Worm (Caenorhabditis elegans): ENCODE data around the gene F54H5.3.
A peak's percentile ranks its signal among the peaks of the same experiment; 100 is the strongest.

F54H5.3 gene

DNA sequence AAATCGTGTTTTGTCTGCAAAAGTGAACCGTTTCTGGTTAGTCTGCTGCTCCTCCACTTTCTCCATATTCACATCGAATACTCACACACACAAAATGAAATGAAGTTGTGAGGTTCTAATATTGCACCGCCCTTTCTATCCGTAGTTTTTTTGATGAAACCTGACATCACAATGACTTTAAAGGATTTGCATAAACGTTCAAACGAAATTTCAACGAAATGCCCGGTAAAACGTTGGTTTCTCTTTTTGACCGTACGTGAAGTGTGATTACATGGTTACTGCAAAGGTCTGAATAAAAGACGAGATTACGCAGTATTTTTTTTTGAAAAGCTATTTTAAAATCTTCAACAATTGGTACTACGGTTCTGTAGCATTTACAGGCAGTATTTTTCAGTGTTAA, 32.3 kb downstream of the F54H5.3 start, which contains the start of gene T19D12.9:
T19D12.9 (minus strand) TSS at position 101 of the 400 bp plus-strand sequence.
- TF ChIP-seq ceh-8 (GFP tag; optimal IDR thresholded peaks at IDR 0.05), result no peak
- TF ChIP-seq efl-1 (optimal IDR thresholded peaks at IDR 0.05), result no peak
- peak in 1 of 2 experiments; percentile 10 for TF ChIP-seq efl-1 (GFP tag; optimal IDR thresholded peaks at IDR 0.05 in 1 of 2)

DNA sequence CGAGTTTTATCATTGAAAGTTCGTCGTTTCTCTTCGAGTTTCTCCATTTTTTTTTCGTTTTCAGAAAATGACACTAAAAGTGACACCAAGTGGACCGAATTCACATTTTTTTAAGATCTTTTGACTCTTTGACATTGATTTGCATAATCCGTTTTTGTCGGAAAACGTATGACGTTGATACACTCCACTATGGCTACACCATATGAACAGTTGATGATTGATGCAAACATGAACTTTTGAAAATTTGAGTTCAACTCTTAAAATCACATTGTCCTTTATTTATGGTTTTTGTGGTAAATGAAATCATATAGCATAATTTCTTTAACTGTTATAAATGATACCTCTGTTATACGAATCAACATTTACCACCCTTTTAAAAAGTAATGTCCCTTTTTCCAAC, 36.8 kb downstream of the F54H5.3 start, which contains the start of gene T19D12.10:
T19D12.10 (minus strand) TSS at position 101 of the 400 bp plus-strand sequence.
- TF ChIP-seq lir-3 (tag; optimal IDR thresholded peaks at IDR 0.05; ENCODE audit: poor library complexity) (no peak), fos-1 (tag; optimal IDR thresholded peaks at IDR 0.05) (no peak), ceh-88 (GFP tag; IDR thresholded peaks at IDR 0.05) (no peak)

DNA sequence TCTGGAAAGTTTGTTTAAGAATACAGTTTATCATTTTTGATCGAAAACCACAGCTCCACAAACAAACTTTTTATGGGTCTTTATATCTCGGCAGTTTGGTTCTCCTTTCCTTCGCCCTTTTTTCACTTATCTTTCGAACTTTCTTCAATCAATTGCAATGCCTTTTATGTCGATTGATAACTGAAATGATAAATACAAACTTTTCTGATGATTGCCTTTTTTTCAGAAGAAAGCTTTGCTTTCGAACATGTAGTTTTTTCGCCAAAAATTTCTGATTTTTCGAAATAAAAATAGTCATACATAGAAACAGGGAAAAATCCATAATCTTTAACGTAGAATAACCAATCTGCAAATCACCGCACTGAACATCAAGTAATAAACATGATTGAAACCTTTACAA, 39.2 kb downstream of the F54H5.3 start, which contains the start of gene T19D12.2:
T19D12.2 (plus strand) TSS at position 125 of the 400 bp plus-strand sequence.
- TF ChIP-seq lsy-2 (tag; optimal IDR thresholded peaks at IDR 0.05), result no peak
- TF ChIP-seq egl-27 (tag; optimal IDR thresholded peaks at IDR 0.05), result no peak
- no peak for TF ChIP-seq efl-3 (GFP tag; optimal IDR thresholded peaks at IDR 0.05)
- no peak for TF ChIP-seq aha-1 (tag; optimal IDR thresholded peaks at IDR 0.05)
- TF ChIP-seq ceh-8 (GFP tag; optimal IDR thresholded peaks at IDR 0.05), result no peak
- peak; percentile 39 for TF ChIP-seq elt-2 (tag; optimal IDR thresholded peaks at IDR 0.05)
- TF ChIP-seq nhr-19 (GFP tag; conservative IDR thresholded peaks at IDR 0.05), result no peak
- no peak for TF ChIP-seq fkh-10 (GFP tag; optimal IDR thresholded peaks at IDR 0.05)
- TF ChIP-seq tlp-1 (tag; optimal IDR thresholded peaks at IDR 0.05), result peak; percentile 4
- no peak for TF ChIP-seq nhr-71 (tag; optimal IDR thresholded peaks at IDR 0.05)
- TF ChIP-seq ztf-11 (tag; optimal IDR thresholded peaks at IDR 0.05), result no peak
- TF ChIP-seq nhr-77 (tag; optimal IDR thresholded peaks at IDR 0.05), result no peak
- TF ChIP-seq hlh-4 (tag; optimal IDR thresholded peaks at IDR 0.05), result no peak
- TF ChIP-seq alr-1 (tag; optimal IDR thresholded peaks at IDR 0.05; ENCODE audit: borderline replicate concordance), result no peak

DNA sequence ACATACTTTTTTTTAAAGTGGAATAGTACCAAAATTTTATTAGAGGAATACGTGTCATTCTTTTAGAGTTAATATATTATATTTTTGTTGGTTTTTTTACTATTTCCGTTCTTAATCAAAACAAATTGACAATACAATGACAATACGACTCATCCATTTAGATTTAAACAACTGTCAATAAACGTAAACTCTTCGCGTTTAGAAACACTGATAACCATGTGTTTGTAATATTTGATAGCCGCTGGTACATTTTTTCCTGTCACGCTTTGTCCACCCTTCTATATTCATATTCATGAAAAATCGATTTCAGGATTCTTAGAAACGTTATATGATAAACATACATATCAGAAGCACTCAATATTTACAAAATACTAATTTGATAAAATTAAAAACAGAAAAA, 41.8 kb downstream of the F54H5.3 start:
- TF ChIP-seq dsc-1 (tag; optimal IDR thresholded peaks at IDR 0.05), result no peak
- no peak for TF ChIP-seq nhr-28 (tag; optimal IDR thresholded peaks at IDR 0.05)
- no peak for TF ChIP-seq ceh-82 (tag; optimal IDR thresholded peaks at IDR 0.05)
- TF ChIP-seq Y116A8C.19 (tag; optimal IDR thresholded peaks at IDR 0.05; ENCODE audit: borderline replicate concordance), result no peak
- no peak for TF ChIP-seq aly-2 (tag; optimal IDR thresholded peaks at IDR 0.05)
- TF ChIP-seq sup-37 (GFP tag; optimal IDR thresholded peaks at IDR 0.05), result no peak
- no peak for TF ChIP-seq pqm-1 (tag; optimal IDR thresholded peaks at IDR 0.05)
- TF ChIP-seq ceh-63 (GFP tag; optimal IDR thresholded peaks at IDR 0.05), result no peak
- TF ChIP-seq vab-15 (tag; optimal IDR thresholded peaks at IDR 0.05), result no peak
- no peak for TF ChIP-seq lin-15B (tag; optimal IDR thresholded peaks at IDR 0.05)
- no peak for TF ChIP-seq nhr-77 (tag; optimal IDR thresholded peaks at IDR 0.05)
- TF ChIP-seq nhr-85 (tag), result no peak
- TF ChIP-seq swsn-7 (tag; optimal IDR thresholded peaks at IDR 0.05), result no peak
- no peak for TF ChIP-seq efl-1 (optimal IDR thresholded peaks at IDR 0.05)
- no peak for TF ChIP-seq efl-1 (GFP tag; optimal IDR thresholded peaks at IDR 0.05 in 1 of 2)
- TF ChIP-seq tlp-1 (tag; optimal IDR thresholded peaks at IDR 0.05), result no peak
- no peak for TF ChIP-seq C16A3.4 (tag; optimal IDR thresholded peaks at IDR 0.05)
- no peak for TF ChIP-seq ces-1 (GFP tag; optimal IDR thresholded peaks at IDR 0.05)

DNA sequence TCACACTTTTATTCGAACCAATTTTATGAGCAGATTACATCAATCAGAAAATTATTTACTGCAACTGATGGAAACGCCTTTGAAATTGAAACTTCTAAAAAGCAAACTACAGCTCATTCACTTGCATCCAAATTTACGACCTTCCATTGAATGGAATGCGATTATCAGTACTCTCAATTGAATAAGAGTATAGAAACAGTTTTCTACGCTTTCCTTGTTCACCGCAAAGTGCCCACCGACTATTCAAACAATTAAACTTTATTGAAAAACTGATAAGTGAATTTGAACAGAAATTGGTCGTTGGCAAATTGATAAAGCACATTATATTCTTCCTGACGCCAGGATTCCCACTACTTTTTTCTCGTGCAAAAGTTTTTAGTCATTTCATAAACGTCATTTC, 43.9 kb downstream of the F54H5.3 start:
- TF ChIP-seq sptf-1 (tag; optimal IDR thresholded peaks at IDR 0.05) (no peak), nhr-71 (tag; optimal IDR thresholded peaks at IDR 0.05) (no peak), tlp-1 (tag; optimal IDR thresholded peaks at IDR 0.05) (no peak), elt-2 (tag; optimal IDR thresholded peaks at IDR 0.05) (peak; percentile 64), ceh-63 (GFP tag; optimal IDR thresholded peaks at IDR 0.05) (no peak)
